Fruit fly (Drosophila melanogaster) whole organism, embryonic: ENCODE measurements around the gene Orct2.

Experiments
- Atf-2 ChIP-seq: fragments of 200-800 bp; sonication (Bioruptor generic); optimal IDR thresholded peaks from 2 replicates; lab custom pipeline; 2016; ENCODE audit warnings: missing biosample characterization, missing genetic modification characterization
- BEAF-32 ChIP-seq: fragments of 200-800 bp; sonication (Bioruptor generic); optimal IDR thresholded peaks from 3 replicates; lab custom pipeline; 2017; ENCODE audit warnings: missing biosample characterization, missing genetic modification characterization, mild to moderate bottlenecking, moderate library complexity, missing genetic modification reagents
- Bteb2 ChIP-seq: fragments of 200-800 bp; sonication (Bioruptor generic); optimal IDR thresholded peaks from 2 replicates; lab custom pipeline; 2016; ENCODE audit warnings: missing biosample characterization, missing genetic modification characterization
- CG11695 ChIP-seq: fragments of 200-800 bp; sonication (Bioruptor generic); IDR thresholded peaks from 3 replicates; pipeline ENCODE4 v1.3.6; 2022; ENCODE audit warnings: missing biosample characterization, missing genetic modification characterization
- CG12391 ChIP-seq: fragments of 200-800 bp; sonication (Bioruptor generic); optimal IDR thresholded peaks from 3 replicates; lab custom pipeline; 2018; ENCODE audit warnings: missing biosample characterization, mild to moderate bottlenecking, missing genetic modification characterization, moderate library complexity
- CG12659 ChIP-seq: fragments of 200-800 bp; sonication (Bioruptor generic); optimal IDR thresholded peaks from 3 replicates; lab custom pipeline; 2017; ENCODE audit warnings: mild to moderate bottlenecking, missing biosample characterization, missing genetic modification reagents, missing genetic modification characterization
- CG12769 ChIP-seq: fragments of 200-800 bp; sonication (Bioruptor generic); optimal IDR thresholded peaks from 2 replicates; lab custom pipeline; 2019; ENCODE audit warnings: missing biosample characterization, mild to moderate bottlenecking, missing genetic modification characterization, moderate library complexity
- CG13775 ChIP-seq: fragments of 200-800 bp; sonication (Bioruptor generic); optimal IDR thresholded peaks from 3 replicates; lab custom pipeline; 2017; ENCODE audit warnings: missing biosample characterization, mild to moderate bottlenecking, missing genetic modification characterization
- CG13894 ChIP-seq: fragments of 200-800 bp; sonication (Bioruptor generic); optimal IDR thresholded peaks from 3 replicates; lab custom pipeline; 2018; ENCODE audit warnings: missing biosample characterization, mild to moderate bottlenecking, missing genetic modification characterization, moderate library complexity
- CG14710 ChIP-seq: fragments of 200-800 bp; sonication (Bioruptor generic); optimal IDR thresholded peaks from 3 replicates; lab custom pipeline; 2019; ENCODE audit warnings: missing biosample characterization, mild to moderate bottlenecking, missing genetic modification characterization, moderate library complexity
- CG17359 ChIP-seq: fragments of 200-800 bp; sonication (Bioruptor generic); optimal IDR thresholded peaks from 3 replicates; lab custom pipeline; 2018; ENCODE audit warnings: missing biosample characterization, mild to moderate bottlenecking, missing genetic modification characterization, moderate library complexity
- CG2199 ChIP-seq: fragments of 200-800 bp; sonication (Bioruptor generic); IDR thresholded peaks from 3 replicates; pipeline ENCODE4 v1.3.6; 2022; ENCODE audit warnings: missing biosample characterization, missing genetic modification characterization
- CG4282 ChIP-seq: fragments of 200-800 bp; sonication (Bioruptor generic); optimal IDR thresholded peaks from 2 replicates; lab custom pipeline; 2016; ENCODE audit warnings: missing biosample characterization, missing genetic modification characterization
- CG4854 ChIP-seq: fragments of 200-800 bp; sonication (Bioruptor generic); optimal IDR thresholded peaks from 2 replicates; lab custom pipeline; 2016; ENCODE audit warnings: missing biosample characterization, missing genetic modification characterization, inconsistent platforms
- CG5180 ChIP-seq: fragments of 200-800 bp; sonication (Bioruptor generic); optimal IDR thresholded peaks from 3 replicates; lab custom pipeline; 2017; ENCODE audit warnings: missing biosample characterization, missing genetic modification characterization, mild to moderate bottlenecking, moderate library complexity, missing genetic modification reagents
- CG5953 ChIP-seq: fragments of 200-800 bp; sonication (Bioruptor generic); IDR thresholded peaks from 2 replicates; pipeline ENCODE4 v1.3.6; 2022; ENCODE audit warnings: missing biosample characterization, missing genetic modification characterization
- CG8924 ChIP-seq: fragments of 200-800 bp; optimal IDR thresholded peaks from 3 replicates; lab custom pipeline; 2019; ENCODE audit warnings: missing biosample characterization, mild to moderate bottlenecking, missing genetic modification characterization, moderate library complexity
- CG9817 ChIP-seq: fragments of 200-800 bp; sonication (Bioruptor generic); optimal IDR thresholded peaks from 2 replicates; lab custom pipeline; 2018; ENCODE audit warnings: missing biosample characterization, mild to moderate bottlenecking, missing genetic modification characterization, moderate library complexity
- Dll ChIP-seq: fragments of 200-800 bp; sonication (Bioruptor generic); IDR thresholded peaks from 4 replicates; pipeline ENCODE4 v1.3.6; 2022; ENCODE audit warnings: missing biosample characterization, missing genetic modification characterization; ENCODE audit not compliant: partially characterized antibody
- Ets65A ChIP-seq: fragments of 200-800 bp; sonication (Bioruptor generic); peaks from one replicate; lab custom pipeline; 2016; ENCODE audit warnings: missing biosample characterization, missing genetic modification characterization
- Fer1 ChIP-seq: fragments of 200-800 bp; sonication (Bioruptor generic); optimal IDR thresholded peaks from 2 replicates; lab custom pipeline; 2017; ENCODE audit warnings: missing biosample characterization, mild to moderate bottlenecking, missing genetic modification characterization
- Max ChIP-seq: fragments of 200-800 bp; sonication (Bioruptor generic); optimal IDR thresholded peaks from 2 replicates; lab custom pipeline; 2016; ENCODE audit warnings: missing biosample characterization, mild to moderate bottlenecking, missing genetic modification characterization
- Opbp ChIP-seq: fragments of 200-800 bp; sonication (Bioruptor generic); IDR thresholded peaks from 3 replicates; pipeline ENCODE4 v1.3.6; 2022; ENCODE audit warnings: missing biosample characterization, missing genetic modification characterization; ENCODE audit not compliant: partially characterized antibody
- Sry-δ ChIP-seq: fragments of 200-800 bp; sonication (Bioruptor generic); optimal IDR thresholded peaks from 2 replicates; lab custom pipeline; 2016; ENCODE audit warnings: missing biosample characterization, missing genetic modification characterization
- Vsx1 ChIP-seq: fragments of 200-800 bp; sonication (Bioruptor generic); optimal IDR thresholded peaks from 2 replicates; lab custom pipeline; 2017; ENCODE audit warnings: missing biosample characterization, mild to moderate bottlenecking, missing genetic modification characterization, missing genetic modification reagents
- aop ChIP-seq: fragments of 200-800 bp; sonication (Bioruptor generic); IDR thresholded peaks from 2 replicates; pipeline ENCODE4 v1.3.6; 2022; ENCODE audit warnings: missing biosample characterization, missing genetic modification characterization
- ara ChIP-seq: fragments of 200-800 bp; sonication (Bioruptor generic); IDR thresholded peaks from 2 replicates; pipeline ENCODE4 v1.3.6; 2022; ENCODE audit warnings: missing biosample characterization, missing genetic modification characterization
- cg ChIP-seq: fragments of 200-800 bp; sonication (Bioruptor generic); optimal IDR thresholded peaks from 3 replicates; lab custom pipeline; 2019; ENCODE audit warnings: missing biosample characterization, mild to moderate bottlenecking, missing genetic modification characterization, moderate library complexity
- chinmo ChIP-seq: fragments of 200-800 bp; sonication (Bioruptor generic); IDR thresholded peaks from 4 replicates; pipeline ENCODE4 v1.3.6; 2022; ENCODE audit warnings: missing biosample characterization, missing genetic modification characterization; ENCODE audit not compliant: partially characterized antibody
- ci ChIP-seq: fragments of 200-800 bp; sonication (Bioruptor generic); IDR thresholded peaks from 3 replicates; pipeline ENCODE4 v1.3.6; 2022; ENCODE audit warnings: missing biosample characterization, missing genetic modification characterization
- crp ChIP-seq, 2 experiments: fragments of 200-800 bp; sonication (Bioruptor generic); optimal IDR thresholded peaks; 2 replicates in 1 of 2; 3 replicates in 1 of 2; lab custom pipeline; 2017; ENCODE audit warnings: missing biosample characterization in 2 of 2, missing genetic modification characterization in 2 of 2, mild to moderate bottlenecking in 1 of 2, moderate library complexity in 1 of 2
- dm ChIP-seq: fragments of 200-800 bp; sonication (Bioruptor generic); optimal IDR thresholded peaks from 3 replicates; lab custom pipeline; 2016; ENCODE audit warnings: missing biosample characterization, missing genetic modification characterization
- exex ChIP-seq: fragments of 200-800 bp; sonication (Bioruptor generic); optimal IDR thresholded peaks from 4 replicates; lab custom pipeline; 2018; ENCODE audit warnings: missing biosample characterization, mild to moderate bottlenecking, missing genetic modification characterization, moderate library complexity
- hkb ChIP-seq, 2 experiments: fragments of 200-800 bp in 1 of 2; fragments of >200 bp in 1 of 2; sonication (Bioruptor generic) in 1 of 2; IDR thresholded peaks in 1 of 2; optimal IDR thresholded peaks in 1 of 2; 2 replicates each; pipeline versions ENCODE4 v1.3.6 to Lab custom; 2017 to 2022; ENCODE audit warnings: missing biosample characterization in 1 of 2, missing genetic modification characterization in 1 of 2
- klu ChIP-seq: fragments of 200-800 bp; sonication (Bioruptor generic); IDR thresholded peaks from 2 replicates; pipeline ENCODE4 v1.3.6; 2022; ENCODE audit warnings: missing biosample characterization, missing genetic modification characterization
- mld ChIP-seq: fragments of 200-800 bp; sonication (Bioruptor generic); IDR thresholded peaks from 3 replicates; pipeline ENCODE4 v1.3.6; 2022; ENCODE audit warnings: missing biosample characterization, missing genetic modification characterization; ENCODE audit not compliant: partially characterized antibody
- nmo ChIP-seq: fragments of 200-800 bp; sonication (Bioruptor generic); optimal IDR thresholded peaks from 2 replicates; lab custom pipeline; 2018; ENCODE audit warnings: missing biosample characterization, mild to moderate bottlenecking, missing genetic modification characterization, moderate library complexity
- phol ChIP-seq: fragments of 200-800 bp; sonication (Bioruptor generic); optimal IDR thresholded peaks from 3 replicates; lab custom pipeline; 2018; ENCODE audit warnings: missing biosample characterization, mild to moderate bottlenecking, missing genetic modification characterization, moderate library complexity
- psq ChIP-seq: fragments of 200-800 bp; sonication (Bioruptor generic); optimal IDR thresholded peaks from 2 replicates; lab custom pipeline; 2017; ENCODE audit warnings: missing biosample characterization, missing genetic modification characterization
- rib ChIP-seq: fragments of 200-800 bp; sonication (Bioruptor generic); IDR thresholded peaks from 2 replicates; pipeline ENCODE4 v1.3.6; 2022; ENCODE audit warnings: missing biosample characterization, missing genetic modification characterization
- sd ChIP-seq: fragments of 200-800 bp; sonication (Bioruptor generic); optimal IDR thresholded peaks from 3 replicates; lab custom pipeline; 2018; ENCODE audit warnings: missing biosample characterization, mild to moderate bottlenecking, missing genetic modification characterization, moderate library complexity
- slp2 ChIP-seq: fragments of 200-800 bp; sonication (Bioruptor generic); optimal IDR thresholded peaks from 2 replicates; lab custom pipeline; 2016; ENCODE audit warnings: missing biosample characterization, missing genetic modification characterization
- stwl ChIP-seq: fragments of 200-800 bp; sonication (Bioruptor generic); optimal IDR thresholded peaks from 3 replicates; lab custom pipeline; 2018; ENCODE audit warnings: missing biosample characterization, mild to moderate bottlenecking, missing genetic modification characterization, moderate library complexity
- tap ChIP-seq: fragments of 200-800 bp; optimal IDR thresholded peaks from 3 replicates; lab custom pipeline; 2019; ENCODE audit warnings: missing biosample characterization, mild to moderate bottlenecking, missing genetic modification characterization, moderate library complexity
- tgo ChIP-seq: fragments of 200-800 bp; sonication (Bioruptor generic); IDR thresholded peaks from 3 replicates; pipeline ENCODE4 v1.3.6; 2022; ENCODE audit warnings: missing biosample characterization, missing genetic modification characterization
- toy ChIP-seq: fragments of 200-800 bp; sonication (Bioruptor generic); IDR thresholded peaks from 2 replicates; pipeline ENCODE4 v1.3.6; 2022; ENCODE audit warnings: missing biosample characterization, missing genetic modification characterization

The Orct2 gene

dm6 chr3R:24233366-24234161, 39.3 kb upstream of the Orct2 start (continued):
- TF ChIP-seq BEAF-32 (GFP tag; lab: Kevin White, UChicago) (peak; percentile 7), CG2199 (no peak), Dll (GFP tag; lab: Robert Waterston, UW) (0 out of 4 replicates have a peak, but pooled peaks have one; percentile 11), CG5953 (GFP tag; lab: Robert Waterston, UW) (peak; percentile 34; the same call in 1 of the 2 replicates), klu (no peak), tgo (GFP tag; lab: Robert Waterston, UW) (0 out of 3 replicates have a peak, but pooled peaks have one; percentile 17), CG4282 (GFP tag; lab: Kevin White, UChicago) (no peak), Fer1 (peak; percentile 4), CG12391 (tag; lab: Kevin White, UChicago) (peak; percentile 37), ci (peak; percentile 57; the same call in 1 of the 3 replicates), Opbp (GFP tag; lab: Robert Waterston, UW) (0 out of 3 replicates have a peak, but pooled peaks have one; percentile 27), slp2 (GFP tag; lab: Kevin White, UChicago) (peak; percentile 8), nmo (peak; percentile 44), Sry-δ (peak; percentile 13), crp (GFP tag; optimal IDR thresholded peaks at IDR 0.05; lab: Kevin White, UChicago) (peak in 1 of 2 experiments; percentile 72), Vsx1 (GFP tag; lab: Kevin White, UChicago) (no peak), phol (peak; percentile 53), exex (tag; lab: Kevin White, UChicago) (peak; percentile 56), Max (GFP tag; lab: Kevin White, UChicago) (peak; percentile 15), CG12769 (tag; lab: Kevin White, UChicago) (no peak), Bteb2 (GFP tag; lab: Kevin White, UChicago) (no peak), Ets65A (GFP tag; lab: Kevin White, UChicago) (peak; percentile 88), CG9817 (peak; percentile 8), CG12659 (peak; percentile 18), tap (tag; lab: Kevin White, UChicago) (no peak), dm (GFP tag; lab: Kevin White, UChicago) (peak; percentile 67), CG14710 (peak; percentile 11), CG4854 (GFP tag; lab: Kevin White, UChicago) (no peak), psq (peak; percentile 47), chinmo (GFP tag; lab: Robert Waterston, UW) (0 out of 4 replicates have a peak, but pooled peaks have one; percentile 28), mld (no peak), ara (GFP tag; lab: Robert Waterston, UW) (0 out of 2 replicates have a peak, but pooled peaks have one; percentile 23), cg (GFP tag; lab: Kevin White, UChicago) (peak; percentile 78), Atf-2 (GFP tag; lab: Kevin White, UChicago) (no peak), stwl (peak; percentile 19), hkb (optimal IDR thresholded peaks at IDR 0.05; lab: Kevin White, UChicago) (peak; percentile 41), hkb (GFP tag; IDR thresholded peaks at IDR 0.05; lab: Robert Waterston, UW) (no peak), CG13894 (tag; lab: Kevin White, UChicago) (no peak), CG8924 (tag; lab: Kevin White, UChicago) (peak; percentile 22), sd (tag; lab: Kevin White, UChicago) (peak; percentile 64), CG11695 (GFP tag; lab: Robert Waterston, UW) (0 out of 3 replicates have a peak, but pooled peaks have one; percentile 8), rib (GFP tag; lab: Robert Waterston, UW) (peak; percentile 26; the same call in 1 of the 2 replicates), toy (GFP tag; lab: Robert Waterston, UW) (no peak), CG17359 (tag; lab: Kevin White, UChicago) (no peak), CG5180 (GFP tag; lab: Kevin White, UChicago) (peak; percentile 76), aop (GFP tag; lab: Robert Waterston, UW) (0 out of 2 replicates have a peak, but pooled peaks have one; percentile 6), CG13775 (peak; percentile 20)
